Fruit fly (Drosophila melanogaster) whole organism, pupa: ENCODE measurements around the gene CG14340.

Experiments
- CG10348 ChIP-seq: fragments of 200-800 bp; sonication (Bioruptor generic); IDR thresholded peaks from 2 replicates; pipeline ENCODE4 v1.3.6; 2022; ENCODE audit warnings: missing biosample characterization, missing genetic modification characterization
- CG12605 ChIP-seq: fragments of 200-800 bp; sonication (Bioruptor generic); IDR thresholded peaks from 2 replicates; pipeline ENCODE4 v1.3.6; 2022; ENCODE audit warnings: missing biosample characterization, missing genetic modification characterization
- CG13204 ChIP-seq: fragments of 200-800 bp; sonication (Bioruptor generic); optimal IDR thresholded peaks from 2 replicates; lab custom pipeline; 2018; ENCODE audit warnings: missing biosample characterization, mild to moderate bottlenecking, missing genetic modification characterization, moderate library complexity
- CG14655 ChIP-seq: fragments of 200-800 bp; sonication (Bioruptor generic); optimal IDR thresholded peaks from 3 replicates; lab custom pipeline; 2017; ENCODE audit warnings: mild to moderate bottlenecking, missing biosample characterization, missing genetic modification reagents, missing genetic modification characterization
- CG15710 ChIP-seq: fragments of 200-800 bp; sonication (Bioruptor generic); optimal IDR thresholded peaks from 2 replicates; lab custom pipeline; 2018; ENCODE audit warnings: missing biosample characterization, mild to moderate bottlenecking, missing genetic modification characterization, moderate library complexity
- CG17806 ChIP-seq: fragments of 200-800 bp; sonication (Bioruptor generic); optimal IDR thresholded peaks from 2 replicates; lab custom pipeline; 2018; ENCODE audit warnings: missing biosample characterization, mild to moderate bottlenecking, missing genetic modification characterization, moderate library complexity
- CG32121 ChIP-seq: fragments of 200-800 bp; sonication (Bioruptor generic); IDR thresholded peaks from 2 replicates; pipeline ENCODE4 v1.3.6; 2022; ENCODE audit warnings: missing biosample characterization, missing genetic modification characterization
- CG34367 ChIP-seq: fragments of 200-800 bp; sonication (Bioruptor generic); optimal IDR thresholded peaks from 2 replicates; lab custom pipeline; 2018; ENCODE audit warnings: missing biosample characterization, mild to moderate bottlenecking, missing genetic modification characterization
- CG4496 ChIP-seq: fragments of 200-800 bp; sonication (Bioruptor generic); IDR thresholded peaks from 3 replicates; pipeline ENCODE4 v1.3.6; 2022; ENCODE audit warnings: missing biosample characterization, missing genetic modification characterization
- CG8159 ChIP-seq: fragments of 200-800 bp; sonication (Bioruptor generic); optimal IDR thresholded peaks from 3 replicates; lab custom pipeline; 2018; ENCODE audit warnings: missing biosample characterization, mild to moderate bottlenecking, missing genetic modification characterization, moderate library complexity
- CG8301 ChIP-seq: fragments of 200-800 bp; sonication (Bioruptor generic); optimal IDR thresholded peaks from 2 replicates; lab custom pipeline; 2018; ENCODE audit warnings: missing biosample characterization, mild to moderate bottlenecking, missing genetic modification characterization
- CG9948 ChIP-seq: fragments of 200-800 bp; sonication (Bioruptor generic); optimal IDR thresholded peaks from 2 replicates; lab custom pipeline; 2018; ENCODE audit warnings: missing biosample characterization, mild to moderate bottlenecking, missing genetic modification characterization, moderate library complexity
- D1 ChIP-seq: fragments of 200-800 bp; sonication (Bioruptor generic); optimal IDR thresholded peaks from 2 replicates; lab custom pipeline; 2018; ENCODE audit warnings: missing biosample characterization, mild to moderate bottlenecking, missing genetic modification characterization, moderate library complexity
- EcR ChIP-seq: fragments of 200-800 bp; sonication (Bioruptor generic); optimal IDR thresholded peaks from 3 replicates; lab custom pipeline; 2019; ENCODE audit warnings: missing biosample characterization, missing genetic modification characterization, mild to moderate bottlenecking, moderate library complexity, missing genetic modification reagents
- Ets98B ChIP-seq: fragments of 200-800 bp; sonication (Bioruptor generic); IDR thresholded peaks from 2 replicates; pipeline ENCODE4 v1.3.6; 2022; ENCODE audit warnings: missing biosample characterization, missing genetic modification characterization
- Pif1A ChIP-seq: fragments of 200-800 bp; sonication (Bioruptor generic); optimal IDR thresholded peaks from 3 replicates; lab custom pipeline; 2016; ENCODE audit warnings: missing biosample characterization, missing genetic modification characterization
- Pif1B ChIP-seq: fragments of 200-800 bp; sonication (Bioruptor generic); optimal IDR thresholded peaks from 3 replicates; lab custom pipeline; 2016; ENCODE audit warnings: missing biosample characterization, missing genetic modification characterization
- Snoo ChIP-seq: fragments of 200-800 bp; sonication (Bioruptor generic); optimal IDR thresholded peaks from 3 replicates; lab custom pipeline; 2017; ENCODE audit warnings: missing biosample characterization, mild to moderate bottlenecking, missing genetic modification characterization, inconsistent platforms
- fd96Ca ChIP-seq: fragments of 200-800 bp; sonication (Bioruptor generic); IDR thresholded peaks from 3 replicates; pipeline ENCODE4 v1.3.6; 2022; ENCODE audit warnings: missing biosample characterization, missing genetic modification characterization
- gl ChIP-seq: fragments of 200-800 bp; sonication (Bioruptor generic); optimal IDR thresholded peaks from 2 replicates; lab custom pipeline; 2018; ENCODE audit warnings: missing biosample characterization, mild to moderate bottlenecking, missing genetic modification characterization
- rn ChIP-seq: fragments of 200-800 bp; sonication (Bioruptor generic); IDR thresholded peaks from 2 replicates; pipeline ENCODE4 v1.3.6; 2022; ENCODE audit warnings: missing biosample characterization, missing genetic modification characterization

CG14340 gene

DNA sequence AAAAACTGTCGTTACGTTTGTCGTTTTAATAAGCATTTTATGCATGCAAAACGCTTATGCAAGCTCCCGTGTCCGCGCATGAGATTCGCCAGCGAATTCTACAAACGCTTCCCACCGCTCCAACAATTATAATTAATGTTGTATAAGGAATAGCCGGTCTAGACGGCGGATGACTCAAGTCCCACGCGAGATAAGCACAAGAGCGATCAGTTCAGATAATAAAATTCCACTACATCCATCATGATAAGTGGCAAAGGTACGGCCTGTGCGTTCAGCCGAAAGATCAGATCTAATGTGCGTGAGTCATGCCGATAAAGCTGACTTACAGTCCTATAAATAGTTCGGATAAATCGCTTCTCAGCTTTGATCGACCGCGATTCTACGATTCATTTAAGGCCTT lies 13.8 kb downstream of the CG14340 start:
- no peak for TF ChIP-seq Ets98B (GFP tag; lab: Robert Waterston, UW)
- TF ChIP-seq CG4496 (GFP tag; lab: Robert Waterston, UW), result no peak
- TF ChIP-seq CG34367, result no peak
- TF ChIP-seq Pif1A (GFP tag; lab: Kevin White, UChicago), result no peak
- TF ChIP-seq CG12605 (GFP tag; lab: Robert Waterston, UW), result no peak
- no peak for TF ChIP-seq CG14655 (GFP tag; lab: Kevin White, UChicago)
- no peak for TF ChIP-seq Pif1B
- TF ChIP-seq Snoo, result no peak
- TF ChIP-seq CG9948 (tag; lab: Kevin White, UChicago), result no peak
- TF ChIP-seq CG8301, result no peak
- TF ChIP-seq CG10348, result no peak
- no peak for TF ChIP-seq fd96Ca (GFP tag; lab: Robert Waterston, UW)
- no peak for TF ChIP-seq gl (tag; lab: Kevin White, UChicago)
- no peak for TF ChIP-seq rn (GFP tag; lab: Robert Waterston, UW)
- no peak for TF ChIP-seq EcR
- no peak for TF ChIP-seq CG15710 (tag; lab: Kevin White, UChicago)
- no peak for TF ChIP-seq CG8159 (tag; lab: Kevin White, UChicago)
- no peak for TF ChIP-seq CG13204 (GFP tag; lab: Kevin White, UChicago)

DNA sequence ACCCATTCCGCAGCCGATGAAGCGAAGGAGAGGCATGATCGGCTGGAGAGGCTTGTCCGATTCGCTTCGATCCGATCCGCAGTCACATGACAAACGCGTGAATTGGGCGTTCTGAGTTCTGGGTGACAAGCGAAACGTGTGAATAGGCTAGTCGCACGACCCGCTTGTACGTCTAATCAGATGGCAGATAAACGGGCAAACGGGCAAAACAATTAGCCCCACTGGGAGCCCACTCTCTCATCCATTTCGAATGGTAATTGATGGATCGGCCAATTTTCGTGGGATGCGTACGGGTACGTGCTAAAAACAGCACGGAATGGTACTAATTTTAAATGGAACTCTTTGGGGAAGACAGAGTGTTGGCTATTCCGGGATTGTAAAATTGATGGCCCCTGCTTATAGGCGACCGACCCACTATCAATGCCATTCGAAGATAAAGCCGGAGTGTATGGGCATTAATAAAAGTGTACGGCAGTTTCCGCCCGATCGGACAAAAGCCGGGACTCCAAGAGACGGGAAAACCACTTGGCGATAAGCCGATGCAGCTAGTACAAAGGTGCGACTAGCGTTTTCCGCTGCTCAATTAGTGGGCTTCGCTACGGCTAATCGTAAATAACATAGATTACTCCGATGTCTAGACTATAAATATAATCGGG lies 14.8 kb downstream of the CG14340 start:
- no peak for TF ChIP-seq CG9948 (tag; lab: Kevin White, UChicago)

DNA sequence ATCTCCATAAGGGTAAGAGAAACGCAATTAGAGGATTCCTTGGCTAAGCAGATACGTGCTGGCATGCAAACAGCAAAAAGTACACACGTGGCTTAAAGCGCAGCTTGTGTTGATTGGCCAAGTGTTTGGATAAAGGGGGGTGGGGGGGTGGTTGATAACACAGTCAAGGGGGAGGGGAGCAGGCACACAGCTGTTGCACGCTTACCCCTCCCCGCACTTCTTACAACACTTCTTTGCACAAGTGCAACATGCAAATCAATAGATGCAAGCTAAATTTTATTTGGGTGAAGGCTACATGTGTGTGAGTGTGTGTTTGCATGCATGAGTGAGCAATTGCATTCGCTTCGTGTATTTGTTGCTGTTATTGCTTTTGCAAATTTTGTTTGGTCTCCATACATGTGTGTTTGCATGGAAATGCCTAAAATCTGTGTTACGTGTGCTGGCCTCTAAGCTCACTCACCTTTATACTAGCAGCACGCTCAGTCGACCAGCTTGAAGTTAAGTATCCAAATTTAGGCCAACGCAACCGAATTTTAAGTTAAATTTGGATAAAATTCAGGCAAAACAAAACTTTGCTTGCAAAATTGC lies 15.7 kb downstream of the CG14340 start:
- no peak for TF ChIP-seq D1 (tag; lab: Kevin White, UChicago)
- TF ChIP-seq CG34367, result no peak
- no peak for TF ChIP-seq CG15710 (tag; lab: Kevin White, UChicago)
- TF ChIP-seq CG32121 (GFP tag; lab: Robert Waterston, UW), result no peak
- no peak for TF ChIP-seq CG9948 (tag; lab: Kevin White, UChicago)
- no peak for TF ChIP-seq Ets98B (GFP tag; lab: Robert Waterston, UW)
- no peak for TF ChIP-seq CG10348
- TF ChIP-seq CG17806 (tag; lab: Kevin White, UChicago), result no peak
- TF ChIP-seq Snoo, result no peak
- no peak for TF ChIP-seq rn (GFP tag; lab: Robert Waterston, UW)
- TF ChIP-seq, all 21 proteins: peak for 0

DNA sequence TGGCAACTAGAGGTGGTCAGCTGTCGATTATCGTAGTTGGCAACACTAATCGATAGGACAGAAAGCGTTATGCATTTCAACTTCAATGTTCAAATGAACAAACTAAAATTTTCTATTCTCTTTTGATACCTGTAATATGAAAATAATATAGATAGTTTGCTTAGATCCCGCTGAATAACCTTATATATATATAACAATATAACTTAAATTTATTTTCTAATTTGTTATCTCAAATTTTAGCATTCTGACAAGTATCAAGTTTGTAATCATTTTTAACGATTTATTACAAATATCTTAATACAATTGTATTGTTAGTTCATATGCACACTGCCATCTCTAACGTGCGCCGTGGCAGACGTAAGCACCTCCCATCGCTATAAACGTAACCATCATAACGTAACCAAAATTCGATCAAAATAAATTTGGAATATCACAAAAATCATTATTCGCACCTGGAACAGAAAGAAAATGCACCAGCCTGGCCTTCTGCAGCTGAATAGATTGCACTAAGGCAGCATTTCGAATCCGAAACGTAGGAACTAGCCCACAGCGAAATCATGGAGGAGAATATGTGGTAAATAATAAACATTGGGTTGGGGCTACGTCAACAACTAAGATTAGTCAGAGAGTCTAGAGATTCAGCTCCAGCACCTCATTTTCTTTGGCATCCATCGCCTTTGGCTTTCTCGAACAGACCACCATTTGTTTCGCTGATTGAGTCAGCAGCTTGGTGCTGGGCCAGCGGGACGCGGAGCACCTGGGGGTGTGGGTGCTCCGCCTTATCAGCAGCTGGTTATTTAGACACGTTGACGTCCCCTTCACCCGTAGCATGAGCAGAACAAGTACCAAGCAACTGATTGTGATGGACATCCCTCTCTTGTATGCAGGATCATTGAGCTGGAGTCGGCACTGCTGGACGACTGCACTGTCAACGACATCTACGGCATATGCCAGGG lies 16.5 kb downstream of the CG14340 start, which contains the start of the genes Pino and TBC1D23:
Gene Pino (minus strand): TSS at position 22 of the 956 bp plus-strand sequence.
Gene TBC1D23 (plus strand): TSS at position 385 of the 956 bp plus-strand sequence.
- peak; percentile 73 for TF ChIP-seq CG4496 (GFP tag; lab: Robert Waterston, UW)
- peak; percentile 48 for TF ChIP-seq Pif1B
- peak; percentile 69 for TF ChIP-seq CG14655 (GFP tag; lab: Kevin White, UChicago)
- TF ChIP-seq EcR, result no peak
- TF ChIP-seq Ets98B (GFP tag; lab: Robert Waterston, UW), result peak; percentile 59
- no peak for TF ChIP-seq CG10348
- TF ChIP-seq CG8159 (tag; lab: Kevin White, UChicago), result peak; percentile 72
- peak; percentile 59 for TF ChIP-seq CG34367
- peak; percentile 66 for TF ChIP-seq CG32121 (GFP tag; lab: Robert Waterston, UW)
- TF ChIP-seq D1 (tag; lab: Kevin White, UChicago), result no peak
- TF ChIP-seq fd96Ca (GFP tag; lab: Robert Waterston, UW), result peak; percentile 45; the same call in 1 of the 3 replicates
- TF ChIP-seq CG9948 (tag; lab: Kevin White, UChicago), result peak; percentile 68
- TF ChIP-seq Snoo, result peak; percentile 47
- TF ChIP-seq rn (GFP tag; lab: Robert Waterston, UW), result 0 out of 2 replicates have a peak, but pooled peaks have one; percentile 18
- peak; percentile 59 for TF ChIP-seq CG17806 (tag; lab: Kevin White, UChicago)
- no peak for TF ChIP-seq CG13204 (GFP tag; lab: Kevin White, UChicago)
- TF ChIP-seq gl (tag; lab: Kevin White, UChicago), result no peak
- 0 out of 2 replicates have a peak, but pooled peaks have one; percentile 18 for TF ChIP-seq CG12605 (GFP tag; lab: Robert Waterston, UW)
- TF ChIP-seq CG8301, result peak; percentile 58
- peak; percentile 69 for TF ChIP-seq CG15710 (tag; lab: Kevin White, UChicago)
- TF ChIP-seq, all 21 proteins: peak for 15

DNA sequence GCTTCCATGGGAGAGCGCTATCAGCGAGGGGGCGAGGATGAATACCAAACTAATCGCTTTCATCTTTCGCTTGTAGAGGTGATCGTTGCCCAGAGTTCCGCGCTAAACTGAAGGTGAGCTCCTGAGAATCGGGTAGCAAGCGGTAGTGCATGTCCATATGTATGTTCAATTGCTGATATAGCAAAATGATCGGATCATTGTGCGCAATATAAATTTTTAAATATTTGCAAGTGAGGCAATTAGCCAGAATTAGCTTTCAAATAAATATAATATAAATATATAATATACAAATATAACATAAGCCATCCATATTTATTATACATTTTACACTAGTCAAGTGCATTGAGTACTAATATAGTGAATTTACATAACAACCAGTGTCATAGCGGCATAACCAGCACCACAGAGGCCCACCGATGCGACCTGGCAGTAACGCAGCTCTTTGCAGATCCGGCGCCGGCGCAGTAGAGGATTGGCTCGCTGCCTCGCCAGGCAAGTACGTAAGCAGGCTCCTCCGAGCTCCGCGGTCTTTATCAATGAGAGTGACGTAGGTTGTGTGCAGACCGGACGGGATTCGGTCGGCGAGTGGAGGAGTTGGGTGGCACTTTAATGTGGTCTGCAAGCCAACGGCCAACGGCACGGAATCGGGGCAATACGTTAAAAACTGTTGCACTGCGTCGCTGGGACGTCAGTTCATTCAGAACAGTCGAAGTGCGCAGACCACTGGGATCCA lies 21.4 kb downstream of the CG14340 start, which contains the start of the genes Iris and CG4577:
Gene Iris (minus strand): TSS at position 88 of the 733 bp plus-strand sequence.
Gene CG4577 (plus strand): TSS at position 683 of the 733 bp plus-strand sequence.
- TF ChIP-seq CG13204 (GFP tag; lab: Kevin White, UChicago) (peak; percentile 23), CG12605 (GFP tag; lab: Robert Waterston, UW) (no peak), CG17806 (tag; lab: Kevin White, UChicago) (peak; percentile 2), EcR (no peak), CG4496 (GFP tag; lab: Robert Waterston, UW) (no peak), CG15710 (tag; lab: Kevin White, UChicago) (no peak), Pif1B (no peak), CG9948 (tag; lab: Kevin White, UChicago) (no peak), rn (GFP tag; lab: Robert Waterston, UW) (no peak)
